Worm (Caenorhabditis elegans) whole organism, mixed stage, embryonic: ENCODE measurements around the gene osm-1.

Experiments
- bed-3 ChIP-seq: fragments of 200-800 bp; sonication (Bioruptor generic); optimal IDR thresholded peaks from 3 replicates; lab custom pipeline; 2018; ENCODE audit warnings: mild to moderate bottlenecking, missing genetic modification characterization, moderate library complexity, missing compliant biosample characterization
- ces-1 ChIP-seq: fragments of 150-350 bp; optimal IDR thresholded peaks from 2 replicates; lab custom pipeline; 2014; ENCODE audit warnings: missing biosample characterization, missing genetic modification reagents, missing genetic modification characterization
- cnd-1 ChIP-seq: fragments of 200-800 bp; sonication (Bioruptor generic); optimal IDR thresholded peaks from 2 replicates; lab custom pipeline; 2018; ENCODE audit warnings: mild to moderate bottlenecking, missing genetic modification characterization, missing compliant biosample characterization
- elt-3 ChIP-seq: fragments of 150-350 bp; optimal IDR thresholded peaks from 2 replicates; lab custom pipeline; 2014; ENCODE audit warnings: missing biosample characterization, missing genetic modification characterization
- hlh-1 ChIP-seq: fragments of 150-350 bp; optimal IDR thresholded peaks from 2 replicates; lab custom pipeline; 2014; ENCODE audit warnings: missing biosample characterization, missing genetic modification reagents, missing genetic modification characterization
- lin-13 ChIP-seq: fragments of 150-350 bp; optimal IDR thresholded peaks from 2 replicates; lab custom pipeline; 2014; ENCODE audit warnings: missing biosample characterization, missing genetic modification characterization
- mep-1 ChIP-seq: fragments of 150-350 bp; optimal IDR thresholded peaks from 2 replicates; lab custom pipeline; 2017; ENCODE audit warnings: missing biosample characterization, missing genetic modification reagents, missing genetic modification characterization, inconsistent platforms
- nhr-12 ChIP-seq: fragments of 150-350 bp; optimal IDR thresholded peaks from 2 replicates; lab custom pipeline; 2014; ENCODE audit warnings: missing biosample characterization, missing genetic modification characterization
- nhr-28 ChIP-seq: fragments of 150-350 bp; optimal IDR thresholded peaks from 2 replicates; lab custom pipeline; 2014; ENCODE audit warnings: missing biosample characterization, missing genetic modification characterization
- snpc-4 ChIP-seq: fragments of 150-350 bp; optimal IDR thresholded peaks from 2 replicates; lab custom pipeline; 2014; ENCODE audit warnings: missing biosample characterization, missing genetic modification characterization
- unc-39 ChIP-seq: fragments of 150-350 bp; optimal IDR thresholded peaks from 2 replicates; lab custom pipeline; 2014; ENCODE audit warnings: missing biosample characterization, missing genetic modification characterization
- ztf-11 ChIP-seq: fragments of 150-350 bp; optimal IDR thresholded peaks from 2 replicates; lab custom pipeline; 2014; ENCODE audit warnings: missing biosample characterization, missing genetic modification characterization

DNA sequence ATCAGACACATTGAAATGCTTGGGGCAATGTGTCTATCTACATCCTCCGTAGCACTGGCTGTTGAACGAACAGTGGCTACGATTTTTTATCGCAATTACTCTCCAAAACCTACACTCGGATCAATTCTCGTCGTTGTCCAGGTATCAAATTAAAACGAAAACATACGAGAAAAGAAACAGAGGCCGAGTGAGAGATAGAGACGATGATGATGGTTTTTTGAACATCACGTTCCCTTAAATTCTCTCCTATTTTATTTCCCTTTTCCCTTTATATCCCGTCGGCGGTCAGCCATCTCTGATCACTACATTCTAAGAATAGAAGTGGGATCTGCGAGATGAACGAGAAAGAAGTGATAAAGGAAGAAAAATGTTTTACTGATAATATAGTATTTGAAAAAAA, 18.9 kb downstream of the osm-1 start:
- TF ChIP-seq nhr-28 (tag; lab: Kevin White, UChicago) (no peak), bed-3 (GFP tag; lab: Kevin White, UChicago) (no peak), mep-1 (tag; lab: Kevin White, UChicago) (no peak), ces-1 (GFP tag; lab: Kevin White, UChicago) (no peak), cnd-1 (tag; lab: Kevin White, UChicago) (no peak), snpc-4 (tag; lab: Kevin White, UChicago) (no peak), unc-39 (no peak), hlh-1 (tag; lab: Kevin White, UChicago) (no peak), ztf-11 (tag; lab: Kevin White, UChicago) (no peak), elt-3 (tag; lab: Kevin White, UChicago) (no peak), nhr-12 (no peak), lin-13 (no peak)
